Worm (Caenorhabditis elegans) whole organism, L2 larva: ENCODE data around the gene cytb-5.1.
A peak's percentile ranks its signal among the peaks of the same experiment; 100 is the strongest.

Source experiments
- C34F6.9 ChIP-seq: fragments of 150-350 bp; optimal IDR thresholded peaks from 2 replicates; lab custom pipeline; 2014; ENCODE audit warnings: missing biosample characterization, missing genetic modification characterization
- F13H6.1 ChIP-seq: sonication (generic microtip); optimal IDR thresholded peaks from 2 replicates; lab custom pipeline; 2016; ENCODE audit warnings: missing genetic modification characterization, missing compliant biosample characterization
- Y55F3AM.14 ChIP-seq: fragments of 200-800 bp; sonication (Bioruptor generic); optimal IDR thresholded peaks from 2 replicates; lab custom pipeline; 2018; ENCODE audit warnings: mild to moderate bottlenecking, missing genetic modification characterization, missing compliant biosample characterization
- ZK546.5 ChIP-seq: sonication (generic microtip); optimal IDR thresholded peaks from 2 replicates; lab custom pipeline; 2017; ENCODE audit warnings: missing biosample characterization, missing genetic modification characterization
- alr-1 ChIP-seq: fragments of 150-350 bp; optimal IDR thresholded peaks from 2 replicates; lab custom pipeline; 2014; ENCODE audit warnings: missing biosample characterization, missing genetic modification characterization
- aly-2 ChIP-seq: fragments of 150-350 bp; optimal IDR thresholded peaks from 2 replicates; lab custom pipeline; 2014; ENCODE audit warnings: missing biosample characterization, missing genetic modification characterization
- blmp-1 ChIP-seq: sonication (generic microtip); optimal IDR thresholded peaks from 2 replicates; lab custom pipeline; 2017; ENCODE audit warnings: missing genetic modification characterization, mild to moderate bottlenecking, missing compliant biosample characterization, antibody characterized with exemption, moderate library complexity; ENCODE audit not compliant: insufficient read depth
- ceh-16 ChIP-seq: fragments of 150-350 bp; optimal IDR thresholded peaks from 2 replicates; lab custom pipeline; 2014; ENCODE audit warnings: missing biosample characterization, missing genetic modification characterization
- ceh-82 ChIP-seq: fragments of 150-350 bp; optimal IDR thresholded peaks from 2 replicates; lab custom pipeline; 2014; ENCODE audit warnings: missing biosample characterization, missing genetic modification characterization
- crh-2 ChIP-seq: sonication (generic microtip); optimal IDR thresholded peaks from 2 replicates; lab custom pipeline; 2017; ENCODE audit warnings: missing biosample characterization, missing genetic modification characterization
- dmd-4 ChIP-seq: sonication (generic microtip); optimal IDR thresholded peaks from 2 replicates; lab custom pipeline; 2017; ENCODE audit warnings: missing biosample characterization, missing genetic modification characterization
- egl-27 ChIP-seq: sonication (generic microtip); optimal IDR thresholded peaks from 3 replicates; lab custom pipeline; 2017; ENCODE audit warnings: missing biosample characterization, missing genetic modification reagents, missing genetic modification characterization
- elt-1 ChIP-seq: fragments of 150-350 bp; optimal IDR thresholded peaks from 2 replicates; lab custom pipeline; 2014; ENCODE audit warnings: missing biosample characterization, missing genetic modification characterization
- elt-3 ChIP-seq: sonication (generic microtip); optimal IDR thresholded peaks from 2 replicates; lab custom pipeline; 2017; ENCODE audit warnings: missing biosample characterization, missing genetic modification characterization
- gmeb-1 ChIP-seq: fragments of 150-350 bp; optimal IDR thresholded peaks from 2 replicates; lab custom pipeline; 2014; ENCODE audit warnings: missing biosample characterization, missing genetic modification characterization
- lin-11 ChIP-seq: fragments of 150-350 bp; sonication (generic microtip); optimal IDR thresholded peaks from 2 replicates; lab custom pipeline; 2014; ENCODE audit warnings: missing biosample characterization, missing genetic modification characterization, inconsistent platforms, mixed read lengths
- lin-39 ChIP-seq: fragments of 150-350 bp; optimal IDR thresholded peaks from 2 replicates; lab custom pipeline; 2014; ENCODE audit warnings: missing biosample characterization, missing genetic modification reagents, missing genetic modification characterization
- lsy-2 ChIP-seq, 2 experiments: fragments of 150-350 bp in 1 of 2; sonication (generic microtip) in 1 of 2; optimal IDR thresholded peaks; 2 replicates each; lab custom pipeline; 2014 to 2017; ENCODE audit warnings: missing biosample characterization in 2 of 2, missing genetic modification characterization in 2 of 2
- mab-5 ChIP-seq: fragments of 150-350 bp; optimal IDR thresholded peaks from 2 replicates; lab custom pipeline; 2014; ENCODE audit warnings: missing biosample characterization, missing genetic modification characterization
- mbf-1 ChIP-seq: sonication (generic microtip); optimal IDR thresholded peaks from 2 replicates; lab custom pipeline; 2017; ENCODE audit warnings: missing biosample characterization, missing genetic modification characterization
- mdl-1 ChIP-seq, 2 experiments: fragments of 150-350 bp in 1 of 2; sonication (generic microtip) in 1 of 2; optimal IDR thresholded peaks; 2 replicates each; lab custom pipeline; 2017; ENCODE audit warnings: missing biosample characterization in 2 of 2, missing genetic modification characterization in 2 of 2
- nhr-10 ChIP-seq: sonication (generic microtip); optimal IDR thresholded peaks from 2 replicates; lab custom pipeline; 2017; ENCODE audit warnings: missing biosample characterization, missing genetic modification characterization
- nhr-11 ChIP-seq: fragments of 150-350 bp; optimal IDR thresholded peaks from 2 replicates; lab custom pipeline; 2014; ENCODE audit warnings: missing biosample characterization, missing genetic modification characterization
- nhr-12 ChIP-seq: fragments of 150-350 bp; optimal IDR thresholded peaks from 2 replicates; lab custom pipeline; 2014; ENCODE audit warnings: missing biosample characterization, missing genetic modification characterization
- nhr-129 ChIP-seq: fragments of 150-350 bp; optimal IDR thresholded peaks from 2 replicates; lab custom pipeline; 2014; ENCODE audit warnings: missing biosample characterization, missing genetic modification characterization
- nhr-21 ChIP-seq: fragments of 150-350 bp; optimal IDR thresholded peaks from 2 replicates; lab custom pipeline; 2014; ENCODE audit warnings: missing biosample characterization, missing genetic modification characterization
- nhr-23 ChIP-seq: fragments of 150-350 bp; optimal IDR thresholded peaks from 2 replicates; lab custom pipeline; 2014; ENCODE audit warnings: missing biosample characterization, missing genetic modification reagents, missing genetic modification characterization
- nhr-237 ChIP-seq: fragments of 150-350 bp; optimal IDR thresholded peaks from 2 replicates; lab custom pipeline; 2014; ENCODE audit warnings: missing biosample characterization, missing genetic modification characterization
- nhr-25 ChIP-seq: fragments of 150-350 bp; sonication (generic microtip); optimal IDR thresholded peaks from 3 replicates; lab custom pipeline; 2014; ENCODE audit warnings: missing biosample characterization, missing genetic modification characterization
- nhr-6 ChIP-seq: fragments of 150-350 bp; optimal IDR thresholded peaks from 2 replicates; lab custom pipeline; 2014; ENCODE audit warnings: missing biosample characterization, missing genetic modification characterization
- nhr-77 ChIP-seq: fragments of 150-350 bp; optimal IDR thresholded peaks from 2 replicates; lab custom pipeline; 2014; ENCODE audit warnings: missing biosample characterization, missing genetic modification characterization
- peb-1 ChIP-seq: fragments of 150-350 bp; optimal IDR thresholded peaks from 2 replicates; lab custom pipeline; 2014; ENCODE audit warnings: missing biosample characterization, missing genetic modification characterization
- sem-4 ChIP-seq: fragments of 150-350 bp; optimal IDR thresholded peaks from 2 replicates; lab custom pipeline; 2014; ENCODE audit warnings: missing biosample characterization, missing genetic modification reagents, missing genetic modification characterization
- skn-1 ChIP-seq: sonication (generic microtip); optimal IDR thresholded peaks from 2 replicates; lab custom pipeline; 2017; ENCODE audit warnings: missing biosample characterization, missing genetic modification characterization
- sma-3 ChIP-seq: sonication (generic microtip); optimal IDR thresholded peaks from 2 replicates; lab custom pipeline; 2016; ENCODE audit warnings: missing genetic modification reagents, missing genetic modification characterization, missing compliant biosample characterization
- sma-9 ChIP-seq, 2 experiments: fragments of 150-350 bp in 1 of 2; sonication (generic microtip) in 1 of 2; optimal IDR thresholded peaks; 2 replicates each; lab custom pipeline; 2014 to 2016; ENCODE audit warnings: missing genetic modification characterization in 2 of 2, mild to moderate bottlenecking in 1 of 2, missing biosample characterization in 1 of 2, missing compliant biosample characterization in 1 of 2, missing genetic modification reagents in 1 of 2, moderate library complexity in 1 of 2
- snpc-4 ChIP-seq: fragments of 150-350 bp; optimal IDR thresholded peaks from 2 replicates; lab custom pipeline; 2014; ENCODE audit warnings: missing biosample characterization, missing genetic modification characterization
- unc-55 ChIP-seq: fragments of 150-350 bp; sonication (generic microtip); optimal IDR thresholded peaks from 3 replicates; lab custom pipeline; 2014; ENCODE audit warnings: missing biosample characterization, missing genetic modification reagents, missing genetic modification characterization
- unc-62 ChIP-seq: fragments of 150-350 bp; optimal IDR thresholded peaks from 2 replicates; lab custom pipeline; 2014; ENCODE audit warnings: missing biosample characterization, missing genetic modification reagents, missing genetic modification characterization
- zag-1 ChIP-seq: fragments of 150-350 bp; optimal IDR thresholded peaks from 2 replicates; lab custom pipeline; 2014; ENCODE audit warnings: missing biosample characterization, missing genetic modification characterization
- ztf-1 ChIP-seq: fragments of 200-800 bp; sonication (Bioruptor generic); conservative IDR thresholded peaks from 2 replicates; pipeline ENCODE4 v1.3.6; 2022; ENCODE audit warnings: missing genetic modification characterization, missing compliant biosample characterization
- ztf-11 ChIP-seq: sonication (generic microtip); optimal IDR thresholded peaks from 2 replicates; lab custom pipeline; 2017; ENCODE audit warnings: missing biosample characterization, missing genetic modification characterization
- ztf-4 ChIP-seq: fragments of 150-350 bp; optimal IDR thresholded peaks from 2 replicates; lab custom pipeline; 2014; ENCODE audit warnings: missing biosample characterization, missing genetic modification characterization

cytb-5.1 gene

DNA sequence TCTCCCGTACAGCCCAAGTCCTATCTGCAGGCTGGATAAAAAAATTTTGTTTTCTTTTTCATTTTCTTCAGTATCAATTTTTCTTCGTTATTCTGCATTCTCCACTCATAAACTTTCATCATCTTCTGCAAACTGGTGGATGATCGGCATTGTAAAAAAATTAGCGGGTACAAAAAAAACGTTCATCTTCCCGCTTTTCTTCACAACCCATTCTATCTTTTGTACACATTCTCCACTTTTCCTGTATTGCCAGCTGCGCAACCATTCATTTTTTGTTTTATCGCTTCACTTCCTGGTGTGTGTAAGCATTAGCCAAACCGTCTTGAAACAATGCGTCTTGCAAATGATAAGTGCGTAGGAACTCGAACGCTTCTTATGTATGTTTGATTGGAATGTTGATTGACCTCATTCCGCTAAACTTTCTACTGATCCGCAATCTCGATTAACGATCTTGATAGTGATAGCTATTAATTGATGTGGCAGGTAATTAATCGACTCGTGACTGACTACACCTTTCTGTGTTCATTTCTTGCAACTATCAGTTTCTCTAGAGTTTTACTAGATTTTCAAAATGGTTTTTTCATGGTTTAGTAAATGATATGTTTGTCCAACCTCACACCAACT lies 27.2 kb upstream of the cytb-5.1 start (continued):
- no peak for TF ChIP-seq lin-39 (tag; lab: Kevin White, UChicago)
- no peak for TF ChIP-seq ztf-1 (GFP tag; lab: Robert Waterston, UW)
- TF ChIP-seq snpc-4 (tag; lab: Kevin White, UChicago), result no peak
- TF ChIP-seq nhr-77 (tag; lab: Kevin White, UChicago), result no peak
- TF ChIP-seq zag-1 (tag; lab: Kevin White, UChicago), result no peak

DNA sequence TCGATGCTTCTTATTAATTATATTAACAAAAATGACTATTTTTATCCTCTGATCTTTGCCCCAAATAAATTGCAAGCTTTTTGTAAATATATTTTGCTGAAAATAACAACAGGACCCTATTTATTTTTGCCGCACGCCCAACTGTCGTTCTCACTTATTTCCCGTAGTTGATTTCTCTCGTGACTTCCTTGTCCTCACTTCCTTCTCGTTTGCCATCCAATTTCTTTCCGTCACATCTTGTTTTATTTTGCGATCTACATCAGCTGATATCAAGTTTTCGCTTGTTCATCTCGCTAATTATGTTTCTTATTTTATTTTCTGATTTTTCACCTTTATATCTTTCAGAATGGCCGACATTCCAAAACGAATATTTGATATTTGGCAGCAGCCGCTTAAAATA lies 26.4 kb upstream of the cytb-5.1 start, which contains the start of gene F48F7.5:
Gene F48F7.5, plus strand, starts transcription at position 340 of the 400 bp plus-strand sequence.
- TF ChIP-seq mbf-1 (no peak), mab-5 (tag; lab: Kevin White, UChicago) (no peak), nhr-25 (tag; lab: Kevin White, UChicago) (peak; percentile 81), dmd-4 (no peak), F13H6.1 (tag; lab: Kevin White, UChicago) (peak; percentile 56), crh-2 (tag; lab: Kevin White, UChicago) (peak; percentile 37), unc-55 (no peak), unc-62 (GFP tag; lab: Kevin White, UChicago) (no peak), snpc-4 (tag; lab: Kevin White, UChicago) (peak; percentile 31), aly-2 (tag; lab: Kevin White, UChicago) (no peak), sma-3 (GFP tag; lab: Kevin White, UChicago) (peak; percentile 49), peb-1 (no peak), gmeb-1 (tag; lab: Kevin White, UChicago) (no peak), Y55F3AM.14 (no peak), sma-9 (GFP tag; optimal IDR thresholded peaks at IDR 0.05; lab: Kevin White, UChicago) (peak; percentile 86), sma-9 (tag; optimal IDR thresholded peaks at IDR 0.05; lab: Kevin White, UChicago) (no peak), skn-1 (tag; lab: Kevin White, UChicago) (no peak), mdl-1 (tag; optimal IDR thresholded peaks at IDR 0.05; lab: Kevin White, UChicago) (peak in 1 of 2 experiments; percentile 50), blmp-1 (tag; lab: Kevin White, UChicago) (peak; percentile 64), nhr-23 (tag; lab: Kevin White, UChicago) (no peak), egl-27 (peak; percentile 52), ceh-16 (tag; lab: Kevin White, UChicago) (peak; percentile 22), nhr-129 (tag; lab: Kevin White, UChicago) (peak; percentile 76), nhr-6 (tag; lab: Kevin White, UChicago) (peak; percentile 13), nhr-21 (tag; lab: Kevin White, UChicago) (peak; percentile 43), sem-4 (tag; lab: Kevin White, UChicago) (peak; percentile 84), C34F6.9 (peak; percentile 31), lsy-2 (tag; optimal IDR thresholded peaks at IDR 0.05; lab: Kevin White, UChicago) (peak in 1 of 2 experiments; percentile 55), ZK546.5 (tag; lab: Kevin White, UChicago) (no peak)

DNA sequence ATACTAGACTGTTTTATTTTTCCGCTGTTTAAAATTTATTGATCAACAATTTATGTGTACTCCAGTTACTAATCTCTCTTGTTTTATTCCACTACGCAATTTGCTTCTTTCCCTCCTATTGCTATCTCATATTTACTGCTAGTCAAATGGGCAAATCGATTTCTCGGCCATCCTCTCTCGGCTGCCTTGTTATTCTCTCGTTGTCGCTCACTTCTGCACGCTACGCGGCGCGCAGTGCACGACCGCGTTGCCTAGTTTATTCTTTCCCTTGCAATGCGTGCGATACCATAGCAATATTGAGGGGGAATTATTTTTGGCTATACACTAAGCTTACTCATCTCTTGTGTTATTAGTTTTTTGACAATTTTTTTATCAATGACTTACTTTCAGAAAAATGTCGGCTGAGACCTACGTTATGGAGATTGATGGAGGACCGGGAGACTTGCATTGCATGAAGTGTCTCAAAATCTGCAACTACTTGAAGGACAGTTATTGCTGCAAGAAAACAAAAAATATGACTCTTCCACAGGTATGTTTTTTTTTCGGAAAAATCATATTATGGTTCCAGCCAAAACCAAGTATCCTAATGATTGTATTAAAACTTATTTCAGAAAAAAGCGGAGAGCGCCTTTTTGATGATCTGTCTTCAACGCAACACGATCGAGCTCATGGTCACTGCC lies 24.1 kb upstream of the cytb-5.1 start, which contains the start of gene F48F7.6:
Gene F48F7.6, plus strand, starts transcription at position 391 of the 680 bp plus-strand sequence.
- TF ChIP-seq nhr-6 (tag; lab: Kevin White, UChicago), result no peak
- no peak for TF ChIP-seq elt-3 (tag; lab: Kevin White, UChicago)
- no peak for TF ChIP-seq elt-1 (tag; lab: Kevin White, UChicago)
- peak; percentile 75 for TF ChIP-seq nhr-129 (tag; lab: Kevin White, UChicago)
- peak; percentile 8 for TF ChIP-seq ztf-4 (tag; lab: Kevin White, UChicago)
- TF ChIP-seq ztf-11 (tag; lab: Kevin White, UChicago), result no peak
- no peak for TF ChIP-seq nhr-10 (tag; lab: Kevin White, UChicago)
- peak; percentile 8 for TF ChIP-seq sem-4 (tag; lab: Kevin White, UChicago)
- TF ChIP-seq aly-2 (tag; lab: Kevin White, UChicago), result no peak
- TF ChIP-seq nhr-237 (tag; lab: Kevin White, UChicago), result no peak
- TF ChIP-seq ZK546.5 (tag; lab: Kevin White, UChicago), result no peak
- TF ChIP-seq ceh-82, result no peak
- TF ChIP-seq nhr-25 (tag; lab: Kevin White, UChicago), result no peak
- no peak for TF ChIP-seq blmp-1 (tag; lab: Kevin White, UChicago)
- peak in 1 of 2 experiments; percentile 34 for TF ChIP-seq mdl-1 (tag; optimal IDR thresholded peaks at IDR 0.05; lab: Kevin White, UChicago)
- TF ChIP-seq C34F6.9, result peak; percentile 67
- TF ChIP-seq nhr-11 (tag; lab: Kevin White, UChicago), result no peak
- no peak for TF ChIP-seq nhr-23 (tag; lab: Kevin White, UChicago)
- TF ChIP-seq snpc-4 (tag; lab: Kevin White, UChicago), result peak; percentile 13
- no peak for TF ChIP-seq nhr-21 (tag; lab: Kevin White, UChicago)
- no peak for TF ChIP-seq skn-1 (tag; lab: Kevin White, UChicago)
- TF ChIP-seq Y55F3AM.14, result no peak
- TF ChIP-seq ztf-1 (GFP tag; lab: Robert Waterston, UW), result no peak
- no peak for TF ChIP-seq alr-1 (tag; lab: Kevin White, UChicago)
- peak; percentile 28 for TF ChIP-seq crh-2 (tag; lab: Kevin White, UChicago)
- no peak for TF ChIP-seq zag-1 (tag; lab: Kevin White, UChicago)
- TF ChIP-seq sma-3 (GFP tag; lab: Kevin White, UChicago), result no peak
- TF ChIP-seq lin-11 (tag; lab: Kevin White, UChicago), result peak; percentile 36
- TF ChIP-seq dmd-4, result no peak
- TF ChIP-seq mbf-1, result no peak
- TF ChIP-seq nhr-77 (tag; lab: Kevin White, UChicago), result no peak
- no peak for TF ChIP-seq nhr-12 (tag; lab: Kevin White, UChicago)
- no peak for TF ChIP-seq mab-5 (tag; lab: Kevin White, UChicago)
- no peak for TF ChIP-seq unc-62 (GFP tag; lab: Kevin White, UChicago)
- TF ChIP-seq F13H6.1 (tag; lab: Kevin White, UChicago), result peak; percentile 2
- TF ChIP-seq sma-9 (GFP tag; optimal IDR thresholded peaks at IDR 0.05; lab: Kevin White, UChicago), result no peak
- TF ChIP-seq sma-9 (tag; optimal IDR thresholded peaks at IDR 0.05; lab: Kevin White, UChicago), result no peak
